Fruit fly (Drosophila melanogaster) whole organism, larva: ENCODE measurements around the gene mRpS11.

Experiments used
- noc ChIP-seq: fragments of 200-800 bp; sonication (Bioruptor generic); optimal IDR thresholded peaks from 3 replicates; lab custom pipeline; 2019; ENCODE audit warnings: missing biosample characterization, mild to moderate bottlenecking, missing genetic modification characterization, moderate library complexity

Gene mRpS11

DNA sequence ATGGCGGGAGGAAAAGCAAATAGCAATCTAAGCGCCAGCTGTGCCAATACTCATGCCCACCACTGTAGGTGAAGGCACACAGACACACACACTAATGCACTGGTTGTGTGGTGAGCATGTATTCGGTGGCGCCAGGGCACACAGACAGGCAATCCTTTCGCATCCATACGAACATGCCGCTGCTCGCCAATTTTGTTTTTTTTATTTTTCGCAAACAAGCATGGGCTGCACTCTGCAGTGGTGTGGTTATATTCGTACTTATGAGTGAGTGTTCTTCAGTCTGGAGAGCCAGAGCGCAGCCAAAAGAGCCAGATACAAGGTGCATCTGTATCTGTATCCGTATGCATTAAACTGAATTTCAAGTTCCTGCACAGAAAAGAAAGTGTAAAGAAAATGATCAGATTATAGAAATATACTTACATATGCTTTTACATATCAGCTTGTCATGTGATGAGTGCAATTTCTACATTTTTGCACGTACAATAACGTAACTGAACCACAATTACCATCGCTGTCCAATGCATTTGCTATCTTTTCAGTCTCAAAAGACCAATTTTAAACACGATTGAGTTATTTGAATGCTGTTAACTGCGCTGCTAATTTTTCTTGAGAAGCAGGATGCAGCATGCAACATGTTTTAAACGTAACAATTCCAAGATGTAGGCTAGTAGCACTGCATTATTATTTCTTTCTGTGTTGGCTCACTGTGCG is 13.3 kb upstream of the mRpS11 start:
- no peak for TF ChIP-seq noc

DNA sequence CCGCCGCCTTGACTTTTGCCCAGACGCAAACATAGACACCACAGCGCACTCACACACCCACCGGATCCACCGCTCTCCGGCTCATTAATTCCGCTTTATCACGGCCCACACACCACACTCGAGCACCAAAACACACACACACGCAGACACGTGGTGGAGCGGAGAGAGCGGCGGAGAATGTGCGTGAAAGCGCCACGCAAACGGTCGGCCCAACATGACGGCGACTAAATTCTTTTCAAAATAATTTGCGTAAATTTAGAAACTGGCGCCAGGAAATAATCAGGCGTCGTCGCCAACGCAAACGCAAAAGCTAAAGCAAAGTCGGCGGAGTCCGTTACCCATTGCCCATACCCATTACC is 12.7 kb upstream of the mRpS11 start:
- no peak for TF ChIP-seq noc

DNA sequence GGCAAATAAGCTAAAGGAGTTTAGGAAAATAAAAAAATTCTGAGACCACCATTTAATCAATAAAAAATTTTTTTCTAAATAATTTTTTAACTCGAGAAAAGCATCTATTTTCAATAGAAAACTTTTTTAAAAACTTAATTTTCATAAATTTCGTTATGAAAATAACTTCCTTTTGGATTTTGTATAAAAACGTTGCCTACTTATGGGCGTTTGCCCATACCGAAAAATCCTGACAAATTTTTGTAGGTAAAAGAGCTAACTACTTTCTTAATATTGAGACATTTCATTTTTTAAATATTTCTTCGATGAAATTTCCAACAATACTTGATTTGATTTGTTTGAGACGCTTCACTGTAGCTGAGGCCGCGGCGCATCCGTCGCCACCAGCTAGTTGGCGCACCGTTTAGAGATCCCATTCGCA is 12.3 kb upstream of the mRpS11 start:
- peak; percentile 71 for TF ChIP-seq noc

DNA sequence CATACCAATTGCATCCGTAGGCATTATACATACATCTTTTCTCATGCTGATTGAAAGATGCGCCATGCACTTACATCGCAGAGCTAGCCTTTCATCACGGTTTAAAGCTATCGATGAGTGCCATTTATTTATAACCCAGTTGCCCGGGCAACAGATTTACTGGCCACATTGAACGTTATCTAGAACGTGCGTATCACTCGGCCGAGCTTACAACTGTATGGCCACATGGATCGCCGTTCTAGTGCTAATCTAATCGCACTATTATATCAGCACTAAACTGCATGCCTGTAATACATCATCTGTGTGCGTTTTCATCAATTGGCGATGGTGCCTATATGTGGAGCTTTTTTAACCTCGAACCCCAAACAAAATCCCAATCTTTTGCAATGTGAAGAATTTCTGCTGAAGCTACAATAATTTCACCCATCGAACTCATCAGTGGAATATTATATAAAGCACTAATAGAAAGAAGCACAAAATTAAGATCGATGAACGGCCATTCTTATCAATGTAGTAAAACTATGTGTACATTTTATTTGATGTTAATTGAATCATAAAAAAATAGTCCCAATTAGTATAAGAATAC is 11.6 kb upstream of the mRpS11 start:
- no peak for TF ChIP-seq noc

DNA sequence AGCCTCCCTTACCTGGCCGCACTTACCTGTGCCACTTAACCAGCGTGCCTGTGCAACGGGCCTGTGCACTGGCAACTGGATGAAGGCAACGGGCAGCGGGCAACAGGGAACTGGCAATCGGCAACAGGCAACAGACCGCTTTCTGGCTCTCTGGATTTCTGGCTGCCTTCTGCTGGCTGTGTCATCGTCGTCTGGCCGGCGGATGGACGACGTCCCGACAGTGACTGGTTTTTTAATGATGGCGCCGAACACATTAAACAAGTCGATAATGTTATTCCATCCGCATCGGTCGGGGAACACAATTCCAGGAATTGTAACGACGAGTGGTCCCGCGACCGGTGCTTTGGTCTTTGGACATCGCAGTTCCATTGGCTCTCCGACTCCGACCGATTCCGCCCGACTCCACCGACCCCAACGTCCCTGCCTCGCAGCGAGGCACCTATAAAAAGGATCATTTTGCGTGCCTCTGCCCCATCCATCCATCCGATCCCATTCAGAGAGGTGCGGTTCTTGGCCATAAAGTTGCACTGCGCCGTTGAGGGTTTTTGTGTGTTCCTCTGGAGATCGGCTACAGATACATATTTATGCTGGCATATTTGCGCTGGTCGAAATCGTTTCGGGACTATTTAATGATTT is 10.7 kb upstream of the mRpS11 start:
- TF ChIP-seq noc, result no peak

DNA sequence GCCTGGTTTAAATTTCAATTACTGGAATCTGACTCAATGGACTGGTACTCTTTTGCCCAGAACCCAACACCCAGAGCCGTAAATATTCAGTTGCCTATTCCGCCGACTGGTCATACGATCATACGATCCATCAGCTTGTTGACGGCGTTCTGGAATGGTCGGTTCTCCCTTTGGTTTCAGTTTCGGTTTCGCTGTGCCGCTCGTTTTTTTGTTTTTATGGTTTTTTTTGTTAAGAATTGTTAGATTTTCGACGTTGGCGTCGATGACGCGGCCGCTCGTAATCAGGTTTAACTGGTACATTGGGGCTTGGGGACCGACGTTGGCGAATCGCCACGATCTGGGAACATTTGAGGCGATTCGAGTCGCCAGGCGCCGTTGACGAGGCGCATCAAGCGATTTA is 9.8 kb upstream of the mRpS11 start:
- no peak for TF ChIP-seq noc

DNA sequence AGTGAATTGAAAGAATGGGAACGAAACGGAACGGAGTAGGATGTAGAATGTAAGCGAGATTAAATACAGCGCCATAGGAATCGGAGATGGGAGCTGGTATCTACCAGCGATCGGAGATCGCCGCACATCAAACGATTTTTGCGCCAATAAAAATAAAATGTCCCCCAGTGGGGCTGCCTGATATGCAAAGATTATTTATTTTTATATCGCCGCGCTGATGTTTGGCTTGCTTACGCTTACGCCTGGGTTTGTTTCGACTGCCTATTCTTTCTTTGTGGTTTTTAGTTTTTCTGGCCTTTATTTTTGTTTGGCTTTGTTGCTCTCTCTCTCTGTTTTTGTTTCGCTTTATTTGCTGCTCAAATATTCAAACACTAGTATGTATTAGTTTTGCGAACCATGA is 8.8 kb upstream of the mRpS11 start:
- peak; percentile 17 for TF ChIP-seq noc

DNA sequence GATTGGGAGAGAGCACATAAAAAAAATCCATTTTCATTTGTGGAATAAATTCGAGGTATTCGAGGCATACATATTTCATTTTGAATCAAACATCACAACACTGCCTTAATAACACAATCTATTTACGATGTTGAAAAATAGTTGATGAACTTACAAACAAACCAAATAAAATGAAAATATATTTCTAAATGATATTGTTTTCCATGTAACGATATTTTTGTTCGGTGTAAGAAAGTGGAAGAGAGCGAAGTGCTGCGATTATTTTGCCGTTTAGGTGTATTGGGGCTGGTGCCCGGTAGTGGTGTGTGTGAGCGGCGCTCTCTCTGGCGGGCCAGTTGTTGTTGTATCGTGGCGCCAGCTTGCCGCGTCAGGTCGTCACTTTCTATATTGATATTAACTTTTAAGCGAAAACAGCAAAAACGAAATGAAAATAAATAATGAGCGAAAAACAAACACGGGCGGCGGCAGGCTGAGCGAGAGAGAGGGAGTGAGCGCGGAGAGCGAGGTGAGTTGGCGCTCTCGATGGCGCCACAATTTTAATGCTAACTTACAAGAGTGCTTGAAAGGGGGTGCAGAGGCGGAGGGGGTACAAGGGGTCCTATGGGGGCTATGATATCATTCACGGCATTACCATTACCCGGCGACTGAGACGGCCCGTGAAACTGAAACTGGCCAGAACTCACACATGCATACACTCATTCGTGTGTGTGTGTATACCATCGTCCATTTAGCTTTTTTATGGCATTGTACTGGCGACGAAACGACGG is 7.3 kb upstream of the mRpS11 start:
- TF ChIP-seq noc, result peak; percentile 98

DNA sequence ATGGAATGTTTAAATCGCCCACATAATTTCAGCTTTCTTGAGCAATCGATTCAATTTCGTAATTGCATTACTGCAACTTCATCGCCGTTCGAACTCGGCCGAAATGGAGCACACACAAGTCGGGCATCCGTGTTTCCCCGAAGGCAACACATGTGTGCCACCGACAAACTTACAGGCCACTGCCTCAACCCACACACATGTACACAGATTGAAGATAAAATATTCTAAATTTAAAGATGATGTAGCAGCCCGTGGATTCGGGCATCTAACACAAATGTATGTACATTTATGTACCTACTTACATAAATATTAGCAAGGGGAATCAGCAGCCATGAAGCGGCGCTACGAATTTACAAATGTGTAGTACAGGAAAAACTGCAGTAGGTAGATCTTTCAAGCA is 6.5 kb upstream of the mRpS11 start:
- no peak for TF ChIP-seq noc

DNA sequence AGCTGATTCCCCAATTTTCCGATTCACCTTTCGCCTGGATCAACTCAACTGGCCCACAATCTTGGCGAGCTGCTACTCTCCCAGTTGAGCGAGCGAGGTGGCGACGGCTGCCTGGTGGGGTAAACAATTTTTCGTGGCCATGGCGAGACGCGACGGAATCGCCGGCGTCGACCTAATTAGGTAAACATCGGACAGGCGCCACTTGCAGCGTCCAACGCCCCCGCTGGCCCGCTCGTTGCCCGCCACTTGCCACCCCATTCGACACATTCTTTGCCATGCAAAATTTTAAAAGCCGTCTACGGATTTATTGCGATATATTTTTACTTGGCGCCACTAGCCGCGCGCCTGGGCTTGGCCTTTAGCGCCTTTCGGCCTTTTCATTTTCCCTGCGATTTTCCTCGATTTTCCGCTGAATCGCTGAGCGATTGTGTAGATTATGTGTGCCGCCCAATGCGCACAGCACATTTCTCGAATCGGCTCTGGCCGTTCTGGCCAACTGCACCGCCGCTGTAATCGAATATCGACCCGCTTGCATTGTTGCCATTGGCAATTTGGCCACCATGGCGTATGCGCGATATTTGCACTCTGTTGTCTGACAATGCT is 5.6 kb upstream of the mRpS11 start:
- no peak for TF ChIP-seq noc

DNA sequence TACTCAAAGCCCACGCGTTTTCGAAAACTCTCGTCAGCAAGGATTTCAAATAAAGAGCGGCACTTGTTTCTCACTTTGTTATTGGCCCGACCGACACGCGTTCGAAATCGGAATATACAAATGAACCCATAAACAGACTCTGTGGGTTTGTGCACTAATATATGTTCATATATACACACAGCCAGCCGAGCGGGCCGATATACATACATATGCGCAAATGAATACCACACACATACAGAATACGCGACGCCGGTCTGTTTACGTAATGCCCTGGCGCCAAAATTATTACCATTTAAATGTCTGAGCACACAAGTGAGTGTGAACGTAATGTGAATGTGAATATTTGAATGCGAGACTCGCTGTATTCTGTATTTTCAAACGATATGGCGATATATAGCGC is 4.8 kb upstream of the mRpS11 start:
- no peak for TF ChIP-seq noc

DNA sequence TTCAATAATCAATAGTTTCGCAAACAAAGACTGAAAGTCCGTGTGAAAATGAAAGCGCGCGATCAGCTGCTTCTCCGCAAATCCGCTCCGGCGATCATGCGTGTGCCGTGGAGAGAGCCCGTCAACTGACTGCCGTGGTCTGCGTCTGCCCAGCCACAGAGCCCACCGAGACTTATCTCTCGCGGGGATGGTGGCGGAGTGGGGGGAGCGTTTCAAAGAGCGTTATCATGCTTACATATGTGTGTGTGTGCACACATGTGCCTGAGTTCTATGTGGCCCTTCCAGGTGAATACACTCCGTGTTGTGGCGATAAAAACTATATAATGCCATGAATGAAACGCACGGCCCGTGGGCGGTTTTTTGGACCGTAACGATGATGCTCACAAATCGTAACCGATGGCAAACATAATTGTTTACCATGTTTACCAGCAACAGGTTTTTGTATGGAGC is 5.5 kb downstream of the mRpS11 start:
- TF ChIP-seq noc, result no peak

DNA sequence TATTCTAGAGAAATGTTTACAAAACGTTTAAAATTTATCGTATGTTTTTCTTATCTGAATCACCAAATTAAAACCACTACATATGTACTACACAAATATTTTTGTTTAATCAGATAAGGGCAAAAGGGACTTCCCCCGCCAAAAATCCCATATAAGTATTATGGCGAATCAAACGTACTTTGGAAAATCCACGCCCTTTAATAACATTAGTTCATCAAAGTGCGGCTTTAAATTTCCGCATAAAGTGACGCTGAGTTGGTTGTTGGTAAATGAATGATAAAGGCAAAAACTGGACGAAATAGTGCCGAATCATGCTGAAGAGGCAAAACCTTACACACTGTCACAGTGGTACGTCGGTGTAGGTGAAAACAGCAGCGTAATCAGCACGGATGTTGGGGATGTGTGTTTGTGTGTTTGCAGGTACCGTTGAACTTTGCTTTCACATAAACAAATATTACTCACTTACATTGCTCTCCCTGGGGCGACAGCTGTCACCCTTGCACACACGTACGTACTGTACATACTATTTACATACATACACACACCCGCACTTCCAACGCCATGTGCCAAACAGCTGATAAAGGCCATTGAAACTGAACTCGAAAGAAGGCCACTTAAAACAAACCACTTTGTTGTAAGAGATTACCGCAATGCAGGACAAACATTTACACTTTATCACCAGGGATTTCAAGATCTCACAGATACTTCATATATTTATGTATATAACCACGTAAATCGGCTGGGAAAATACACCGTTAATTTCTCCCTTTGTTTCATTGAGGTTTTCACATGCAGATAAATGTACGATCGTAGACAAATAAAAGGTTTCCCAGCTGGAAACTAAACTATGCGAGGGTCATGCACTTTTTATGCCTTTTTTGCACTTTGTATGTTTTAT is 6.7 kb downstream of the mRpS11 start:
- TF ChIP-seq noc, result no peak

DNA sequence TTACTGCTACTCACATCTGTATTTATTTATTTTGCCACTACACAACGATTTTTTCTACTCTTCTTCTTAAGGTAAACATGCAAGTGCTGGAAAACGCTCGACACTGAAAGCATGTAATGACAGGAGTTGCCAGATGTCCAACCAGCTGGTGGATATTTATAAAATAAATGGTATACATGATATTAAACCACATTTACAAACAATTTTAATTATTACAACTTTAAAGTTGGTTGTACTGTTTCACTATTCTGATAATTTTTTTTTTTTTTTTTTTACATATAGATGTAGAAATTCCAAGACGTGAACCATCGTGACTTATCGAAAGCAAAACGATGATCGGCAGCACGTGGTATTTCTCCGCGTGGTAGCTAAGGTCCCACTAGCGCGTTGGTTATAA is 7.3 kb downstream of the mRpS11 start, which contains the start of the genes Keap1 and kuk:
Gene Keap1, minus strand, starts transcription at position 87 of the 397 bp plus-strand sequence.
Gene kuk, plus strand, starts transcription at position 386 of the 397 bp plus-strand sequence.
- peak; percentile 38 for TF ChIP-seq noc

DNA sequence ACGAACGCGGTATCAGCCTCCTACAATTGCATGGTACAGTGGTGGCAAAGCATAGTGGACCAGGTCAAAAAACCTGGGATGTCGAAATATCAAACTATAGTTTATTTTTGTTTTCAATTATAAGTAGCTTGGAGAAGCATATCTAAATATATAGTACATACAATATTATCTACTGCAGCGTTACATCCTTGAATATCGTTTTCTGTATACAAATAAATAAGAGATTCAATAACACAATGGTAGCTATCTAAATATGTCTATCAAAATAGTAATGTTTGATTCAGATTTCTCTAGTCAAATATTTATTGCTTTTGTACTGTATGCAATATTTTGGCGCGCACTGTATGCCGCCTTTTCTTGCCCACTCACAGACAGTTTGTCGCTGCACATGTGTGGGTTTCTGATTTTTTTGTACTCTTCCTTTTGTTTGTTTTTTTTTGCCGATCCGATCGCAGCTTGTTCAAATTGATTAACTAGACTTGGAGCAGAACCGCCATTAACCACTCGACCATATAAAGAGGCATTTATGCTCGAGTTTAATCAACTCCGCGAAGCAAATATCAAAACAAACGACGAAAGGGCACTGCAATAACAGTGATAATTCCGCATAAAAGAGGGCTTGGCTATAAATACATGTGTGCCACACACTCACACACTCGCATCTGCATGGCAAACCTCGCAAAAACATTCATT is 8.3 kb downstream of the mRpS11 start:
- TF ChIP-seq noc, result no peak
